Worm (Caenorhabditis elegans) whole organism, L4 larva: ENCODE data around the gene C34F11.5.

Experiments used
- daf-16 ChIP-seq, 3 experiments: sonication (generic microtip); optimal IDR thresholded peaks; 2 replicates each; lab custom pipeline; 2016 to 2017; ENCODE audit warnings: missing genetic modification characterization in 3 of 3, missing genetic modification reagents in 3 of 3, mild to moderate bottlenecking in 2 of 3, missing compliant biosample characterization in 2 of 3, missing biosample characterization in 1 of 3, moderate library complexity in 1 of 3
- lin-39 ChIP-seq: fragments of 150-350 bp; optimal IDR thresholded peaks from 2 replicates; lab custom pipeline; 2014; ENCODE audit warnings: missing biosample characterization, missing genetic modification reagents, missing genetic modification characterization

- no peak for TF ChIP-seq lin-39
- TF ChIP-seq daf-16 (GFP tag; optimal IDR thresholded peaks at IDR 0.05; lab: Kevin White, UChicago) = no peak
- TF ChIP-seq daf-16 (tag; optimal IDR thresholded peaks at IDR 0.05; lab: Kevin White, UChicago) = no peak
Observed at ce11 chrII:5210830-5211229, 15.2 kb downstream of the C34F11.5 start, which contains the start of gene C34F11.8.
